Worm (Caenorhabditis elegans) whole organism, late embryonic: ENCODE measurements around the gene ins-31.

Source experiments
- ets-4 ChIP-seq: sonication (generic microtip); optimal IDR thresholded peaks from 2 replicates; lab custom pipeline; 2016; ENCODE audit warnings: missing genetic modification characterization, missing compliant biosample characterization
- pax-1 ChIP-seq: fragments of 150-350 bp; optimal IDR thresholded peaks from 2 replicates; lab custom pipeline; 2014; ENCODE audit warnings: missing biosample characterization, missing genetic modification characterization

- TF ChIP-seq ets-4 (tag; lab: Kevin White, UChicago) (no peak), pax-1 (tag; lab: Kevin White, UChicago) (no peak)
Measured at ce11 chrII:3126341-3126740, 500 bp upstream of the ins-31 start, which contains the start of gene ins-19.
